Worm (Caenorhabditis elegans) whole organism, L1 larva: ENCODE measurements around the gene ogt-1.

Source experiments
- C04F5.9 ChIP-seq: sonication (generic microtip); optimal IDR thresholded peaks from 2 replicates; lab custom pipeline; 2016; ENCODE audit warnings: missing genetic modification characterization, missing compliant biosample characterization
- aly-2 ChIP-seq: fragments of 150-350 bp; optimal IDR thresholded peaks from 2 replicates; lab custom pipeline; 2014; ENCODE audit warnings: missing biosample characterization, missing genetic modification characterization
- ama-1 ChIP-seq: fragments of 150-350 bp; optimal IDR thresholded peaks from 2 replicates; lab custom pipeline; 2014
- blmp-1 ChIP-seq: fragments of 150-350 bp; optimal IDR thresholded peaks from 2 replicates; lab custom pipeline; 2014; ENCODE audit warnings: missing biosample characterization, missing genetic modification characterization
- ceh-63 ChIP-seq: fragments of 200-800 bp; sonication (Bioruptor generic); optimal IDR thresholded peaks from 2 replicates; lab custom pipeline; 2018; ENCODE audit warnings: mild to moderate bottlenecking, missing genetic modification characterization, missing compliant biosample characterization
- ceh-90 ChIP-seq: sonication (generic microtip); optimal IDR thresholded peaks from 2 replicates; lab custom pipeline; 2016; ENCODE audit warnings: missing genetic modification characterization, missing compliant biosample characterization
- dsc-1 ChIP-seq: sonication (generic microtip); optimal IDR thresholded peaks from 2 replicates; lab custom pipeline; 2016; ENCODE audit warnings: mild to moderate bottlenecking, missing genetic modification characterization, missing compliant biosample characterization
- efl-1 ChIP-seq, 4 experiments: fragments of 150-350 bp; optimal IDR thresholded peaks in 3 of 4; peaks in 1 of 4; 1 replicate in 1 of 4; 2 replicates in 3 of 4; lab custom pipeline; 2014; ENCODE audit warnings: missing biosample characterization in 2 of 4, missing genetic modification characterization in 2 of 4, missing genetic modification reagents in 2 of 4
- egl-13 ChIP-seq: sonication (generic microtip); optimal IDR thresholded peaks from 2 replicates; lab custom pipeline; 2016; ENCODE audit warnings: missing genotype, missing genetic modification reagents, missing genetic modification characterization, missing compliant biosample characterization
- elt-3 ChIP-seq, 6 experiments: fragments of 150-350 bp in 1 of 6; sonication (generic microtip); optimal IDR thresholded peaks; 2 replicates each; lab custom pipeline; 2017 to 2018; ENCODE audit warnings: missing biosample characterization in 6 of 6, missing genetic modification characterization in 6 of 6, inconsistent platforms in 1 of 6
- fkh-10 ChIP-seq: sonication (generic microtip); optimal IDR thresholded peaks from 2 replicates; lab custom pipeline; 2017; ENCODE audit warnings: missing biosample characterization, missing genetic modification reagents, missing genetic modification characterization
- fkh-8 ChIP-seq: sonication (generic microtip); optimal IDR thresholded peaks from 2 replicates; lab custom pipeline; 2016; ENCODE audit warnings: mild to moderate bottlenecking, missing genetic modification characterization, missing compliant biosample characterization
- fos-1 ChIP-seq: fragments of 150-350 bp; optimal IDR thresholded peaks from 2 replicates; lab custom pipeline; 2014; ENCODE audit warnings: missing biosample characterization, missing genetic modification characterization
- grh-1 ChIP-seq: fragments of 200-800 bp; sonication (Bioruptor generic); IDR thresholded peaks from 2 replicates; pipeline ENCODE4 v1.3.6; 2022; ENCODE audit warnings: missing genetic modification reagents, missing genetic modification characterization, missing compliant biosample characterization
- irx-1 ChIP-seq: sonication (generic microtip); optimal IDR thresholded peaks from 2 replicates; lab custom pipeline; 2016; ENCODE audit warnings: missing genetic modification characterization, missing compliant biosample characterization
- jun-1 ChIP-seq: fragments of 150-350 bp; optimal IDR thresholded peaks from 2 replicates; lab custom pipeline; 2014; ENCODE audit warnings: missing biosample characterization, missing genetic modification reagents, missing genetic modification characterization
- lin-13 ChIP-seq: fragments of 150-350 bp; optimal IDR thresholded peaks from 2 replicates; lab custom pipeline; 2014; ENCODE audit warnings: missing biosample characterization, missing genetic modification reagents, missing genetic modification characterization
- lin-14 ChIP-seq: fragments of 200-800 bp; sonication (Bioruptor generic); optimal IDR thresholded peaks from 2 replicates; lab custom pipeline; 2018; ENCODE audit warnings: mild to moderate bottlenecking, missing genetic modification characterization, moderate library complexity, missing compliant biosample characterization
- lin-35 ChIP-seq, 2 experiments: fragments of 150-350 bp; optimal IDR thresholded peaks; 2 replicates each; lab custom pipeline; 2014; ENCODE audit warnings: missing biosample characterization in 2 of 2, missing genetic modification characterization in 2 of 2, missing genetic modification reagents in 2 of 2
- lir-3 ChIP-seq: sonication (generic microtip); optimal IDR thresholded peaks from 2 replicates; lab custom pipeline; 2016; ENCODE audit warnings: mild to moderate bottlenecking, missing genetic modification characterization, moderate library complexity, missing compliant biosample characterization; ENCODE audit not compliant: poor library complexity
- lsy-2 ChIP-seq, 2 experiments: fragments of 150-350 bp; optimal IDR thresholded peaks; 2 replicates each; lab custom pipeline; 2014; ENCODE audit warnings: missing biosample characterization in 2 of 2, missing genetic modification characterization in 2 of 2
- mab-9 ChIP-seq: fragments of 200-800 bp; sonication (Bioruptor generic); IDR thresholded peaks from 2 replicates; pipeline ENCODE4 v1.3.6; 2022; ENCODE audit warnings: missing genetic modification reagents, missing genetic modification characterization, missing compliant biosample characterization
- mdl-1 ChIP-seq, 2 experiments: fragments of 150-350 bp; optimal IDR thresholded peaks; 2 replicates each; lab custom pipeline; 2014 to 2017; ENCODE audit warnings: missing biosample characterization in 2 of 2, missing genetic modification characterization in 2 of 2, inconsistent platforms in 1 of 2
- nhr-12 ChIP-seq: sonication (generic microtip); optimal IDR thresholded peaks from 2 replicates; lab custom pipeline; 2017; ENCODE audit warnings: missing biosample characterization, missing genetic modification characterization
- nhr-20 ChIP-seq: sonication (generic microtip); optimal IDR thresholded peaks from 2 replicates; lab custom pipeline; 2016; ENCODE audit warnings: mild to moderate bottlenecking, missing genetic modification characterization, missing compliant biosample characterization
- nhr-237 ChIP-seq: fragments of 150-350 bp; optimal IDR thresholded peaks from 2 replicates; lab custom pipeline; 2014; ENCODE audit warnings: missing biosample characterization, missing genetic modification characterization
- nhr-71 ChIP-seq: sonication (generic microtip); optimal IDR thresholded peaks from 2 replicates; lab custom pipeline; 2016; ENCODE audit warnings: mild to moderate bottlenecking, missing genetic modification characterization, moderate library complexity, missing compliant biosample characterization
- nhr-77 ChIP-seq: fragments of 150-350 bp; optimal IDR thresholded peaks from 2 replicates; lab custom pipeline; 2014; ENCODE audit warnings: missing biosample characterization, missing genetic modification characterization
- nhr-85 ChIP-seq: sonication (generic microtip); peaks from one replicate; lab custom pipeline; 2016; ENCODE audit warnings: missing genetic modification characterization, inconsistent platforms, missing compliant biosample characterization
- nhr-90 ChIP-seq: sonication (generic microtip); optimal IDR thresholded peaks from 2 replicates; lab custom pipeline; 2016; ENCODE audit warnings: mild to moderate bottlenecking, missing genetic modification characterization, missing compliant biosample characterization; ENCODE audit not compliant: poor library complexity
- pag-3 ChIP-seq: sonication (generic microtip); optimal IDR thresholded peaks from 2 replicates; lab custom pipeline; 2017; ENCODE audit warnings: missing genetic modification characterization, mild to moderate bottlenecking, missing compliant biosample characterization, antibody characterized with exemption, borderline replicate concordance; ENCODE audit not compliant: insufficient read depth
- rnt-1 ChIP-seq: sonication (generic microtip); optimal IDR thresholded peaks from 2 replicates; lab custom pipeline; 2016; ENCODE audit warnings: mild to moderate bottlenecking, missing genetic modification characterization, moderate library complexity, missing compliant biosample characterization
- skn-1 ChIP-seq: fragments of 150-350 bp; optimal IDR thresholded peaks from 2 replicates; lab custom pipeline; 2014; ENCODE audit warnings: missing biosample characterization, missing genetic modification characterization
- snpc-4 ChIP-seq: fragments of 150-350 bp; optimal IDR thresholded peaks from 2 replicates; lab custom pipeline; 2014; ENCODE audit warnings: missing biosample characterization, missing genetic modification characterization
- snu-23 ChIP-seq: sonication (generic microtip); optimal IDR thresholded peaks from 2 replicates; lab custom pipeline; 2016; ENCODE audit warnings: missing genetic modification characterization, missing compliant biosample characterization
- sox-4 ChIP-seq: sonication (generic microtip); optimal IDR thresholded peaks from 2 replicates; lab custom pipeline; 2016; ENCODE audit warnings: missing genetic modification characterization, missing compliant biosample characterization
- sptf-1 ChIP-seq: fragments of 150-350 bp; optimal IDR thresholded peaks from 2 replicates; lab custom pipeline; 2014; ENCODE audit warnings: missing biosample characterization, missing genetic modification characterization
- swsn-7 ChIP-seq: sonication (generic microtip); optimal IDR thresholded peaks from 2 replicates; lab custom pipeline; 2016; ENCODE audit warnings: missing genetic modification characterization, missing compliant biosample characterization
- unc-130 ChIP-seq: fragments of 150-350 bp; optimal IDR thresholded peaks from 2 replicates; lab custom pipeline; 2017; ENCODE audit warnings: missing biosample characterization, missing genetic modification characterization, inconsistent platforms
- unc-62 ChIP-seq: fragments of 150-350 bp; optimal IDR thresholded peaks from 2 replicates; lab custom pipeline; 2014; ENCODE audit warnings: missing biosample characterization, missing genetic modification reagents, missing genetic modification characterization
- vab-15 ChIP-seq: sonication (generic microtip); optimal IDR thresholded peaks from 2 replicates; lab custom pipeline; 2017; ENCODE audit warnings: missing genotype, mild to moderate bottlenecking, missing genetic modification characterization, missing compliant biosample characterization
- xbp-1 ChIP-seq: sonication (generic microtip); optimal IDR thresholded peaks from 2 replicates; lab custom pipeline; 2016; ENCODE audit warnings: missing genetic modification characterization, missing compliant biosample characterization

Gene ogt-1

DNA sequence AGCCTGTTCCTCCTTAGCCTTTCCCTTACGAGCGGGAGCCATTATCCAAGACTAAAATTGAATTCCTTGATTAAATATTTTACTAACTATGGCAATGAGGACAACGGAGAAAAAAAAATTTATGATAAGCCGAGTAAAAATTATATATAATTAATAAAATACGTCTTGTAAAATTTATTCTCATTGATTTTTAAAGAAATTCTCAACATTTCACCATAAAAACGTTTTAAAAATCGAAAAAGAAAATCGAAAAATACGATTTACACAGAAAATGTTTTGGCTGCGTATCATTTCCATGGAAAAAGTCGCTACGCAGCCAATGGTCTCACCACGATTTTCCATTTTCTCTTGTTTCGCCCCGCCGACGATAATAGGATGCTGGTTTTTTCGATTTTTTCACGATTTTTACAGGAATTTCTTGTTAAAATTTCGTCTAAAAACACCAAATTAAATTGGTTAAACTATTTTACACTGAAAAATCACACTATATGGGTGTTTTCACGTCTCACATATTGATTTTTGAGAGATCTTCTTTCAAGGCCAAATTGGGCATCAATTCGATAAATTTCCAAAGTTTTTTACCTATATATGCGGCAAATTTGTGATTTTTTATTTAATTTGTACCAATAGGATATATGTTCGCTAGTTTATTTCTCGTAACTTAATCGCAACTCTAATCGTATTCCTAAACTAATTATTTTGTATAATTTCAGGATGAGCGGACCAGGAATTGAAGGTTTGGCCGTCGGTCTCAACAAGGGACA lies 26.1 kb upstream of the ogt-1 start, which contains the start of the genes rps-14 and rpl-36 (continued):
- TF ChIP-seq efl-1 (optimal IDR thresholded peaks at IDR 0.05; lab: Kevin White, UChicago): peak; percentile 90 to 92
- peak; percentile 82 to 97 for TF ChIP-seq efl-1 (GFP tag; optimal IDR thresholded peaks at IDR 0.05 in 1 of 2; lab: Kevin White, UChicago)
- TF ChIP-seq nhr-237 (tag; lab: Kevin White, UChicago): peak; percentile 74
- TF ChIP-seq vab-15: peak; percentile 5
- peak; percentile 88 for TF ChIP-seq fkh-8 (tag; lab: Kevin White, UChicago)
- peak; percentile 70 for TF ChIP-seq grh-1
- peak; percentile 94 for TF ChIP-seq xbp-1 (tag; lab: Kevin White, UChicago)
- peak; percentile 90 for TF ChIP-seq rnt-1
- peak; percentile 59 for TF ChIP-seq mab-9
- TF ChIP-seq sox-4: peak; percentile 59
- peak; percentile 92 for TF ChIP-seq swsn-7
- TF ChIP-seq ceh-63: no peak
- TF ChIP-seq sptf-1 (tag; lab: Kevin White, UChicago): no peak
- TF ChIP-seq egl-13: peak; percentile 71
- peak; percentile 77 for TF ChIP-seq lir-3 (tag; lab: Kevin White, UChicago)
- TF ChIP-seq jun-1 (tag; lab: Kevin White, UChicago): peak; percentile 86
- peak; percentile 90 for TF ChIP-seq nhr-77 (tag; lab: Kevin White, UChicago)
- TF ChIP-seq lsy-2 (tag; optimal IDR thresholded peaks at IDR 0.05; lab: Kevin White, UChicago): peak; percentile 95 to 96
- peak; percentile 82 for TF ChIP-seq snpc-4
- peak; percentile 94 for TF ChIP-seq nhr-20
- TF ChIP-seq C04F5.9 (tag; lab: Kevin White, UChicago): peak; percentile 78
- peak; percentile 34 for TF ChIP-seq ceh-90
- peak; percentile 94 for TF ChIP-seq skn-1 (tag; lab: Kevin White, UChicago)
- no peak for TF ChIP-seq nhr-12
- TF ChIP-seq snu-23 (GFP tag; lab: Kevin White, UChicago): peak; percentile 95
- peak; percentile 92 for TF ChIP-seq lin-14 (GFP tag; lab: Kevin White, UChicago)
- peak; percentile 96 for TF ChIP-seq unc-130 (tag; lab: Kevin White, UChicago)
- peak; percentile 66 for TF ChIP-seq fkh-10 (GFP tag; lab: Kevin White, UChicago)
- TF ChIP-seq lin-13: peak; percentile 87
- peak; percentile 84 for TF ChIP-seq fos-1

DNA sequence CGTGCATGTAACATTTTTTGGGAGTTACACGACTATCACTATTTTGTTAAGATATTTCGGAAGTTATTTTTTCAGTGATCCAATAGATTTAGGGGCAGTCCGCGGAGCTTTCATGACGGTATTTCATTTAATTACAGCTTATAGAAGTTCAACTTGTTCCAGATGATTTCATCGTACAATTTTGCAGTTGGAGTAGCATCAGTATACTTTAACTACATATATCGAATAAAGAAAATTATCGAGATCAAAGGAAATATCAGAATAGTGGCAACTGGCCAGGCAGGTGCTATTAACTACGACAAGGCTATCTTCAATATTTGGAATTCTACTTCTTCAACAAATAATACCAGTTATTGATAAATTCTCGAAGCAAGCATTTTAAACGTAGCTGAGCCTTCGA lies 24.9 kb upstream of the ogt-1 start:
- TF ChIP-seq nhr-20 (no peak), nhr-85 (peak; percentile 46), lsy-2 (tag; optimal IDR thresholded peaks at IDR 0.05; lab: Kevin White, UChicago) (peak in 1 of 2 experiments; percentile 14), efl-1 (optimal IDR thresholded peaks at IDR 0.05; lab: Kevin White, UChicago) (no peak), efl-1 (GFP tag; optimal IDR thresholded peaks at IDR 0.05 in 1 of 2; lab: Kevin White, UChicago) (peak in 1 of 2 experiments; percentile 85)

DNA sequence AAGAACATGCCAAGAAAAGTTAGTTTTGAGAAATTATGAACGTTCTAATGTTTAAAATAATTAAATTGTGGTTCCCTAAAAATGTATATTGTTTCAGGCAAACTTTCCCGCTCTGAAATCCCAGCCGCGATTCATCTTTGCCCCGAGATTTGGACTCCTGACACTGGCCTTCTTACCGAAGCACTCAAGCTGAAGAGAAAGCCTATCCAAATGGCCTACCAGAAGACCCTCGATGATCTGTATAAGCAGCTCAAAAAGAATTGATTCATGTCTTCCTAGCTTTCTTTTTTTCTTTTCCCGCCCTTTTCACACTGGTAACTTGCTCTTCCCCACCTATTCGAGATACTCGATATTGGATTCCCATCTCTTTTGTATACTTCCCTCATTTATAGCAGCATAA lies 16.5 kb upstream of the ogt-1 start:
- TF ChIP-seq sox-4: no peak
- no peak for TF ChIP-seq mdl-1 (tag; optimal IDR thresholded peaks at IDR 0.05; lab: Kevin White, UChicago)
- TF ChIP-seq fos-1: no peak
- TF ChIP-seq nhr-12: no peak
- TF ChIP-seq lin-35 (GFP tag; optimal IDR thresholded peaks at IDR 0.05; lab: Kevin White, UChicago): no peak
- no peak for TF ChIP-seq irx-1 (tag; lab: Kevin White, UChicago)
- no peak for TF ChIP-seq elt-3 (tag; optimal IDR thresholded peaks at IDR 0.05; lab: Kevin White, UChicago)
- TF ChIP-seq egl-13: no peak
- TF ChIP-seq xbp-1 (tag; lab: Kevin White, UChicago): no peak
- TF ChIP-seq pag-3 (tag; lab: Kevin White, UChicago): no peak
- no peak for TF ChIP-seq nhr-90 (tag; lab: Kevin White, UChicago)
- TF ChIP-seq dsc-1: no peak
- TF ChIP-seq unc-62 (GFP tag; lab: Kevin White, UChicago): no peak
- no peak for TF ChIP-seq nhr-71
- no peak for TF ChIP-seq blmp-1 (tag; lab: Kevin White, UChicago)
- no peak for TF ChIP-seq ama-1
- no peak for TF ChIP-seq aly-2
